Fruit fly (Drosophila melanogaster): Measurements from ENCODE around the gene Pex3.

- TF ChIP-seq psq (optimal IDR thresholded peaks at IDR 0.05) (no peak), CG8478 (optimal IDR thresholded peaks at IDR 0.05) (no peak)
These were observed 43.2 kb upstream of the Pex3 start for dm6 chr3L:15100983-15101382.
